Worm (Caenorhabditis elegans): ENCODE measurements around the gene D1054.10.

Gene D1054.10

DNA sequence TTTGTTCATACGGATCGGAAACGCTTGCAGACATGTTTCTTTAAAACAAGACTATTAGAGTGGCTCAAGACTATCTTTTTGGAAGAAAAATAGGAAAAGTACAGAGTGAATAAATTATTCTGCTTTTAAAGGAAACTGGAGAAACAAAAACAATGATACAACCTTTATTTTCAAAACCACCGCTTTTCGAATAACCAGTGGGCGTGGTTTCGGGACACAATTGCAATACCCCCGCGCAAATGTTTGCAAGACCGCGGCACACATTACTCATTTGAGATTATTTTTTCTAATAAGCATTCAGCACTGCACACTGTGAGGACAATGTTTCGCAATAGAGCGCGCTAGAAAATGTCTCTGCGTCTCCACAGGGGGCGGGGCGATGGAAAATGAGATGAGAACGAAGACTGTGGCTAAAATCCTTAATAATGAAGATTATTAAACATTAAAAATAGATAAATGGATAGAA, 15.2 kb upstream of the D1054.10 start, which contains the start of gene plrg-1 (continued):
- TF ChIP-seq dmd-6 (GFP tag; IDR thresholded peaks at IDR 0.05) (peak; percentile 82), daf-12 (tag; optimal IDR thresholded peaks at IDR 0.05) (no peak), sdz-12 (GFP tag; optimal IDR thresholded peaks at IDR 0.05) (no peak), unc-62 (GFP tag; optimal IDR thresholded peaks at IDR 0.05 in 1 of 2) (peak in 1 of 2 experiments; percentile 69), unc-62 (tag; optimal IDR thresholded peaks at IDR 0.05) (no peak), lir-3 (tag; optimal IDR thresholded peaks at IDR 0.05) (no peak), dve-1 (tag; optimal IDR thresholded peaks at IDR 0.05; ENCODE audit: insufficient read depth) (peak; percentile 91), lin-38 (GFP tag; IDR thresholded peaks at IDR 0.05) (peak; percentile 93), ceh-44 (GFP tag; IDR thresholded peaks at IDR 0.05) (peak; percentile 89), ceh-62 (tag; optimal IDR thresholded peaks at IDR 0.05) (no peak), tag-97 (GFP tag; IDR thresholded peaks at IDR 0.05) (no peak), aly-2 (tag; optimal IDR thresholded peaks at IDR 0.05) (no peak), ceh-20 (GFP tag; IDR thresholded peaks at IDR 0.05) (peak; percentile 89), zfp-2 (tag; optimal IDR thresholded peaks at IDR 0.05) (no peak), daf-19 (GFP tag; conservative IDR thresholded peaks at IDR 0.05) (peak; percentile 68; the same call in 1 of the 2 replicates), skn-1 (tag; optimal IDR thresholded peaks at IDR 0.05) (no peak), php-3 (GFP tag; IDR thresholded peaks at IDR 0.05) (peak; percentile 77), hlh-30 (tag; optimal IDR thresholded peaks at IDR 0.05; ENCODE audit: insufficient read depth) (peak; percentile 75), unc-39 (tag; optimal IDR thresholded peaks at IDR 0.05) (no peak), egl-43 (GFP tag; IDR thresholded peaks at IDR 0.05) (peak; percentile 89), hlh-11 (tag; optimal IDR thresholded peaks at IDR 0.05) (peak; percentile 89), nhr-11 (tag; optimal IDR thresholded peaks at IDR 0.05) (peak; percentile 78), duxl-1 (tag; optimal IDR thresholded peaks at IDR 0.05; ENCODE audit: poor library complexity) (peak; percentile 90), vab-7 (GFP tag; IDR thresholded peaks at IDR 0.05) (peak; percentile 88), lin-1 (GFP tag; IDR thresholded peaks at IDR 0.05) (peak; percentile 88), pha-4 (GFP tag; IDR thresholded peaks at IDR 0.05) (peak; percentile 88), pha-4 (tag; optimal IDR thresholded peaks at IDR 0.05) (peak; percentile 58), snpc-1.2 (GFP tag; IDR thresholded peaks at IDR 0.05) (peak; percentile 67; the same call in 1 of the 2 replicates), lin-15B (tag; optimal IDR thresholded peaks at IDR 0.05) (peak; percentile 87), ceh-82 (tag; optimal IDR thresholded peaks at IDR 0.05) (no peak), aha-1 (tag) (peak; percentile 95), madf-9 (GFP tag; conservative IDR thresholded peaks at IDR 0.05) (peak; percentile 66), unc-130 (GFP tag; optimal IDR thresholded peaks at IDR 0.05) (peak; percentile 88), ztf-7 (tag; optimal IDR thresholded peaks at IDR 0.05) (no peak), pqm-1 (tag; optimal IDR thresholded peaks at IDR 0.05) (peak; percentile 41), spr-3 (GFP tag; optimal IDR thresholded peaks at IDR 0.05) (no peak), T26A8.4 (GFP tag; IDR thresholded peaks at IDR 0.05) (peak; percentile 93), nhr-77 (tag; optimal IDR thresholded peaks at IDR 0.05) (peak; percentile 83), T20F7.1 (GFP tag; optimal IDR thresholded peaks at IDR 0.05) (no peak), F26F4.8 (GFP tag; conservative IDR thresholded peaks at IDR 0.05) (no peak), tra-1 (GFP tag; IDR thresholded peaks at IDR 0.05) (peak; percentile 81), cey-2 (tag; optimal IDR thresholded peaks at IDR 0.05; ENCODE audit: borderline replicate concordance, insufficient read depth) (no peak), ztf-11 (tag; optimal IDR thresholded peaks at IDR 0.05) (no peak), ces-1 (GFP tag; optimal IDR thresholded peaks at IDR 0.05) (peak; percentile 3), lim-7 (GFP tag; IDR thresholded peaks at IDR 0.05) (peak; percentile 54; the same call in 1 of the 2 replicates), Y75B8A.6 (GFP tag; IDR thresholded peaks at IDR 0.05) (no peak), hmg-1.1 (GFP tag; IDR thresholded peaks at IDR 0.05) (peak; percentile 95), fos-1 (tag; optimal IDR thresholded peaks at IDR 0.05) (no peak), mes-2 (tag; optimal IDR thresholded peaks at IDR 0.05; ENCODE audit: poor library complexity, severe bottlenecking) (peak; percentile 97), madf-5 (GFP tag; IDR thresholded peaks at IDR 0.05) (peak in 1 of 2 experiments; percentile 65; a peak in 1 of 4 replicates), F10B5.3 (tag; optimal IDR thresholded peaks at IDR 0.05) (peak; percentile 60), F44E2.7 (GFP tag; IDR thresholded peaks at IDR 0.05) (no peak)

All from whole organism, L4 larva.